Fruit fly (Drosophila melanogaster) whole organism, prepupa: Measurements from ENCODE around the gene CG34247.

ENCODE experiments used
- CG11902 ChIP-seq: fragments of 200-800 bp; sonication (Bioruptor generic); optimal IDR thresholded peaks from 3 replicates; lab custom pipeline; 2016; ENCODE audit warnings: missing biosample characterization, missing genetic modification characterization
- CG32006 ChIP-seq: fragments of 200-800 bp; sonication (Bioruptor generic); optimal IDR thresholded peaks from 3 replicates; lab custom pipeline; 2017; ENCODE audit warnings: missing biosample characterization, mild to moderate bottlenecking, missing genetic modification characterization
- CG4318 ChIP-seq: fragments of 200-800 bp; sonication (Bioruptor generic); optimal IDR thresholded peaks from 3 replicates; lab custom pipeline; 2017; ENCODE audit warnings: missing biosample characterization, mild to moderate bottlenecking, missing genetic modification characterization
- Hr39 ChIP-seq: fragments of 200-800 bp; sonication (Bioruptor generic); optimal IDR thresholded peaks from 2 replicates; lab custom pipeline; 2016; ENCODE audit warnings: missing biosample characterization, missing genetic modification characterization

dm6 chr3L:16290850-16291249 lies 29.4 kb upstream of the CG34247 start, which contains the start of gene CG13045:
- no peak for TF ChIP-seq CG32006
- no peak for TF ChIP-seq CG4318 (GFP tag; lab: Kevin White, UChicago)
- TF ChIP-seq Hr39 (GFP tag; lab: Kevin White, UChicago), result no peak
- TF ChIP-seq CG11902 (GFP tag; lab: Kevin White, UChicago), result no peak
